Fruit fly (Drosophila melanogaster) whole organism, embryonic: ENCODE measurements around the gene yellow-b.
A peak's percentile ranks its signal among the peaks of the same experiment; 100 is the strongest.

Source experiments
- Adf1 ChIP-seq: fragments of 200-800 bp; sonication (Bioruptor generic); IDR thresholded peaks from 2 replicates; pipeline ENCODE4 v1.3.6; 2022; ENCODE audit warnings: missing biosample characterization, missing genetic modification characterization
- CG10274 ChIP-seq: fragments of 200-800 bp; sonication (Bioruptor generic); optimal IDR thresholded peaks from 3 replicates; lab custom pipeline; 2017; ENCODE audit warnings: missing biosample characterization, mild to moderate bottlenecking, missing genetic modification characterization
- CG11398 ChIP-seq: fragments of 200-800 bp; sonication (Bioruptor generic); optimal IDR thresholded peaks from 2 replicates; lab custom pipeline; 2016; ENCODE audit warnings: missing biosample characterization, missing genetic modification characterization
- CG11560 ChIP-seq: fragments of 200-800 bp; sonication (Bioruptor generic); IDR thresholded peaks from 3 replicates; pipeline ENCODE4 v1.3.6; 2022; ENCODE audit warnings: missing biosample characterization, missing genetic modification characterization
- CG12071 ChIP-seq: fragments of 200-800 bp; sonication (Bioruptor generic); optimal IDR thresholded peaks from 3 replicates; lab custom pipeline; 2018; ENCODE audit warnings: missing biosample characterization, mild to moderate bottlenecking, missing genetic modification characterization
- CG14014 ChIP-seq: fragments of 200-800 bp; sonication (Bioruptor generic); IDR thresholded peaks from 2 replicates; pipeline ENCODE4 v1.3.6; 2022; ENCODE audit warnings: missing biosample characterization, missing genetic modification characterization
- CG15269 ChIP-seq: fragments of 200-800 bp; sonication (Bioruptor generic); optimal IDR thresholded peaks from 2 replicates; lab custom pipeline; 2018; ENCODE audit warnings: missing biosample characterization, mild to moderate bottlenecking, missing genetic modification characterization, moderate library complexity
- CG16779 ChIP-seq: fragments of 200-800 bp; sonication (Bioruptor generic); IDR thresholded peaks from 2 replicates; pipeline ENCODE4 v1.3.6; 2022; ENCODE audit warnings: missing biosample characterization, missing genetic modification characterization
- CG17568 ChIP-seq: fragments of 200-800 bp; sonication (Bioruptor generic); optimal IDR thresholded peaks from 2 replicates; lab custom pipeline; 2018; ENCODE audit warnings: missing biosample characterization, mild to moderate bottlenecking, missing genetic modification characterization, moderate library complexity
- CG30431 ChIP-seq: fragments of 200-800 bp; sonication (Bioruptor generic); optimal IDR thresholded peaks from 2 replicates; lab custom pipeline; 2017; ENCODE audit warnings: missing biosample characterization, missing genetic modification characterization
- CG31365 ChIP-seq: fragments of 200-800 bp; sonication (Bioruptor generic); optimal IDR thresholded peaks from 2 replicates; lab custom pipeline; 2018; ENCODE audit warnings: missing biosample characterization, mild to moderate bottlenecking, missing genetic modification characterization
- CG31388 ChIP-seq: fragments of 200-800 bp; sonication (Bioruptor generic); optimal IDR thresholded peaks from 2 replicates; lab custom pipeline; 2016; ENCODE audit warnings: missing biosample characterization, missing genetic modification characterization
- CG4328 ChIP-seq: fragments of 200-800 bp; sonication (Bioruptor generic); optimal IDR thresholded peaks from 3 replicates; lab custom pipeline; 2017; ENCODE audit warnings: missing biosample characterization, missing genetic modification reagents, missing genetic modification characterization
- CG4617 ChIP-seq: fragments of 200-800 bp; sonication (Bioruptor generic); optimal IDR thresholded peaks from 3 replicates; lab custom pipeline; 2016; ENCODE audit warnings: missing biosample characterization, missing genetic modification characterization, borderline replicate concordance
- CG4707 ChIP-seq: fragments of 200-800 bp; sonication (Bioruptor generic); optimal IDR thresholded peaks from 2 replicates; lab custom pipeline; 2018; ENCODE audit warnings: missing biosample characterization, mild to moderate bottlenecking, missing genetic modification characterization, moderate library complexity
- CG4854 ChIP-seq: fragments of 200-800 bp; sonication (Bioruptor generic); optimal IDR thresholded peaks from 2 replicates; lab custom pipeline; 2016; ENCODE audit warnings: missing biosample characterization, missing genetic modification characterization, inconsistent platforms
- CG7786 ChIP-seq: fragments of 200-800 bp; sonication (Bioruptor generic); optimal IDR thresholded peaks from 2 replicates; lab custom pipeline; 2016; ENCODE audit warnings: missing biosample characterization, missing genetic modification characterization
- CG7928 ChIP-seq: fragments of 200-800 bp; sonication (Bioruptor generic); optimal IDR thresholded peaks from 2 replicates; lab custom pipeline; 2017; ENCODE audit warnings: missing biosample characterization, mild to moderate bottlenecking, missing genetic modification characterization
- CG9609 ChIP-seq: fragments of 200-800 bp; sonication (Bioruptor generic); optimal IDR thresholded peaks from 3 replicates; lab custom pipeline; 2016; ENCODE audit warnings: missing biosample characterization, missing genetic modification characterization
- Chrac-16 ChIP-seq: fragments of 200-800 bp; sonication (Bioruptor generic); optimal IDR thresholded peaks from 3 replicates; lab custom pipeline; 2016; ENCODE audit warnings: missing biosample characterization, missing genetic modification characterization
- E2f1 ChIP-seq: fragments of 200-800 bp; sonication (Bioruptor generic); IDR thresholded peaks from 2 replicates; pipeline ENCODE4 v1.3.6; 2022; ENCODE audit warnings: missing biosample characterization, missing genetic modification characterization
- Ets97D ChIP-seq: fragments of 200-800 bp; sonication (Bioruptor generic); optimal IDR thresholded peaks from 3 replicates; lab custom pipeline; 2016; ENCODE audit warnings: missing biosample characterization, missing genetic modification characterization
- Fer3 ChIP-seq: fragments of 200-800 bp; sonication (Bioruptor generic); optimal IDR thresholded peaks from 2 replicates; lab custom pipeline; 2018; ENCODE audit warnings: missing biosample characterization, mild to moderate bottlenecking, missing genetic modification characterization, moderate library complexity
- H15 ChIP-seq: fragments of 200-800 bp; sonication (Bioruptor generic); IDR thresholded peaks from 3 replicates; pipeline ENCODE4 v1.3.6; 2022; ENCODE audit warnings: missing biosample characterization, missing genetic modification characterization
- Hand ChIP-seq: fragments of 200-800 bp; sonication (Bioruptor generic); optimal IDR thresholded peaks from 2 replicates; lab custom pipeline; 2017; ENCODE audit warnings: mild to moderate bottlenecking, missing biosample characterization, missing genetic modification reagents, missing genetic modification characterization
- HmgZ ChIP-seq: fragments of 200-800 bp; sonication (Bioruptor generic); optimal IDR thresholded peaks from 2 replicates; lab custom pipeline; 2018; ENCODE audit warnings: missing biosample characterization, mild to moderate bottlenecking, missing genetic modification characterization
- PHDP ChIP-seq: fragments of 200-800 bp; sonication (Bioruptor generic); optimal IDR thresholded peaks from 3 replicates; lab custom pipeline; 2018; ENCODE audit warnings: missing biosample characterization, mild to moderate bottlenecking, missing genetic modification characterization, moderate library complexity
- Taf1 ChIP-seq: fragments of 200-800 bp; sonication (Bioruptor generic); IDR thresholded peaks from 2 replicates; pipeline ENCODE4 v1.3.6; 2022; ENCODE audit warnings: missing biosample characterization, missing genetic modification characterization
- bigmax ChIP-seq: fragments of 200-800 bp; sonication (Bioruptor generic); optimal IDR thresholded peaks from 2 replicates; lab custom pipeline; 2018; ENCODE audit warnings: missing biosample characterization, mild to moderate bottlenecking, missing genetic modification characterization
- btn ChIP-seq: fragments of 200-800 bp; sonication (Bioruptor generic); optimal IDR thresholded peaks from 2 replicates; lab custom pipeline; 2016; ENCODE audit warnings: missing biosample characterization, missing genetic modification characterization
- cato ChIP-seq: fragments of 200-800 bp; sonication (Bioruptor generic); optimal IDR thresholded peaks from 2 replicates; lab custom pipeline; 2016; ENCODE audit warnings: missing biosample characterization, missing genetic modification characterization, borderline replicate concordance
- chn ChIP-seq: fragments of 200-800 bp; sonication (Bioruptor generic); optimal IDR thresholded peaks from 2 replicates; lab custom pipeline; 2016; ENCODE audit warnings: missing biosample characterization, missing genetic modification characterization
- croc ChIP-seq: fragments of 200-800 bp; sonication (Bioruptor generic); conservative IDR thresholded peaks from 3 replicates; pipeline ENCODE4 v1.3.6; 2022; ENCODE audit warnings: missing biosample characterization, missing genetic modification characterization
- dan ChIP-seq: fragments of 200-800 bp; sonication (Bioruptor generic); IDR thresholded peaks from 2 replicates; pipeline ENCODE4 v1.3.6; 2022; ENCODE audit warnings: missing biosample characterization, missing genetic modification characterization
- dysf ChIP-seq: fragments of 200-800 bp; sonication (Bioruptor generic); IDR thresholded peaks from 3 replicates; pipeline ENCODE4 v1.3.6; 2022; ENCODE audit warnings: missing biosample characterization, missing genetic modification characterization
- ewg ChIP-seq: fragments of 200-800 bp; sonication (Bioruptor generic); optimal IDR thresholded peaks from 3 replicates; lab custom pipeline; 2017; ENCODE audit warnings: mild to moderate bottlenecking, missing biosample characterization, missing genetic modification reagents, missing genetic modification characterization
- insv ChIP-seq, 2 experiments: fragments of 200-800 bp; sonication (Bioruptor generic); optimal IDR thresholded peaks; 3 replicates each; lab custom pipeline; 2016 to 2018; ENCODE audit warnings: missing biosample characterization in 2 of 2, missing genetic modification characterization in 2 of 2
- jing ChIP-seq: fragments of 200-800 bp; sonication (Bioruptor generic); optimal IDR thresholded peaks from 2 replicates; lab custom pipeline; 2018; ENCODE audit warnings: missing biosample characterization, mild to moderate bottlenecking, missing genetic modification characterization
- jumu ChIP-seq: fragments of 200-800 bp; sonication (Bioruptor generic); optimal IDR thresholded peaks from 3 replicates; lab custom pipeline; 2016; ENCODE audit warnings: missing biosample characterization, missing genetic modification characterization
- kay ChIP-seq: fragments of 200-800 bp; sonication (Bioruptor generic); optimal IDR thresholded peaks from 2 replicates; lab custom pipeline; 2016; ENCODE audit warnings: missing biosample characterization, missing genetic modification characterization
- mam ChIP-seq: fragments of 200-800 bp; sonication (Bioruptor generic); optimal IDR thresholded peaks from 3 replicates; lab custom pipeline; 2016; ENCODE audit warnings: missing biosample characterization, missing genetic modification characterization
- nmo ChIP-seq: fragments of 200-800 bp; sonication (Bioruptor generic); optimal IDR thresholded peaks from 2 replicates; lab custom pipeline; 2018; ENCODE audit warnings: missing biosample characterization, mild to moderate bottlenecking, missing genetic modification characterization, moderate library complexity
- pho ChIP-seq: fragments of 200-800 bp; sonication (Bioruptor generic); optimal IDR thresholded peaks from 2 replicates; lab custom pipeline; 2016; ENCODE audit warnings: missing biosample characterization, missing genetic modification characterization
- pros ChIP-seq: fragments of 200-800 bp; sonication (Bioruptor generic); optimal IDR thresholded peaks from 3 replicates; lab custom pipeline; 2019; ENCODE audit warnings: missing biosample characterization, mild to moderate bottlenecking, missing genetic modification characterization, moderate library complexity
- unc-4 ChIP-seq: fragments of 200-800 bp; sonication (Bioruptor generic); IDR thresholded peaks from 2 replicates; pipeline ENCODE4 v1.3.6; 2022; ENCODE audit warnings: missing biosample characterization, missing genetic modification characterization; ENCODE audit not compliant: partially characterized antibody
- vfl ChIP-seq: fragments of 200-800 bp; sonication (Bioruptor generic); optimal IDR thresholded peaks from 2 replicates; lab custom pipeline; 2016; ENCODE audit warnings: missing biosample characterization, missing genetic modification characterization

The yellow-b gene

dm6 chr2L:16709693-16710092 is 44.4 kb upstream of the yellow-b start (continued):
- TF ChIP-seq H15 (GFP tag; lab: Robert Waterston, UW) (no peak), CG4617 (no peak), CG10274 (no peak), HmgZ (tag; lab: Kevin White, UChicago) (peak; percentile 24), jumu (GFP tag; lab: Kevin White, UChicago) (no peak), CG14014 (peak; percentile 88), Ets97D (GFP tag; lab: Kevin White, UChicago) (no peak), CG7786 (GFP tag; lab: Kevin White, UChicago) (no peak), CG7928 (GFP tag; lab: Kevin White, UChicago) (no peak), chn (GFP tag; lab: Kevin White, UChicago) (peak; percentile 18), pho (GFP tag; lab: Kevin White, UChicago) (no peak), dysf (peak; percentile 86), PHDP (tag; lab: Kevin White, UChicago) (peak; percentile 81), CG4328 (GFP tag; lab: Kevin White, UChicago) (no peak), pros (no peak), Adf1 (GFP tag; lab: Robert Waterston, UW) (peak; percentile 42; the same call in 1 of the 2 replicates), unc-4 (GFP tag; lab: Robert Waterston, UW) (no peak), ewg (GFP tag; lab: Kevin White, UChicago) (peak; percentile 63), nmo (GFP tag; lab: Kevin White, UChicago) (peak; percentile 74), Fer3 (tag; lab: Kevin White, UChicago) (no peak), CG30431 (GFP tag; lab: Kevin White, UChicago) (peak; percentile 38), CG11398 (GFP tag; lab: Kevin White, UChicago) (no peak), CG17568 (peak; percentile 62), CG31365 (tag; lab: Kevin White, UChicago) (no peak), CG12071 (GFP tag; lab: Kevin White, UChicago) (no peak), CG15269 (tag; lab: Kevin White, UChicago) (peak; percentile 87), jing (peak; percentile 54), vfl (GFP tag; lab: Kevin White, UChicago) (no peak), cato (peak; percentile 30), insv (GFP tag; optimal IDR thresholded peaks at IDR 0.05; lab: Kevin White, UChicago) (no peak), Hand (GFP tag; lab: Kevin White, UChicago) (no peak), CG9609 (GFP tag; lab: Kevin White, UChicago) (no peak), CG11560 (peak; percentile 46; the same call in 1 of the 3 replicates), dan (GFP tag; lab: Robert Waterston, UW) (no peak), btn (GFP tag; lab: Kevin White, UChicago) (no peak), mam (peak; percentile 5), CG31388 (GFP tag; lab: Kevin White, UChicago) (no peak), bigmax (no peak), CG4854 (GFP tag; lab: Kevin White, UChicago) (no peak), Taf1 (GFP tag; lab: Robert Waterston, UW) (no peak), CG16779 (no peak), croc (GFP tag; lab: Robert Waterston, UW) (no peak), Chrac-16 (GFP tag; lab: Kevin White, UChicago) (peak; percentile 56), CG4707 (GFP tag; lab: Kevin White, UChicago) (peak; percentile 48), E2f1 (no peak), kay (peak; percentile 55)
